Worm (Caenorhabditis elegans): ENCODE results near the gene scb-1.

DNA sequence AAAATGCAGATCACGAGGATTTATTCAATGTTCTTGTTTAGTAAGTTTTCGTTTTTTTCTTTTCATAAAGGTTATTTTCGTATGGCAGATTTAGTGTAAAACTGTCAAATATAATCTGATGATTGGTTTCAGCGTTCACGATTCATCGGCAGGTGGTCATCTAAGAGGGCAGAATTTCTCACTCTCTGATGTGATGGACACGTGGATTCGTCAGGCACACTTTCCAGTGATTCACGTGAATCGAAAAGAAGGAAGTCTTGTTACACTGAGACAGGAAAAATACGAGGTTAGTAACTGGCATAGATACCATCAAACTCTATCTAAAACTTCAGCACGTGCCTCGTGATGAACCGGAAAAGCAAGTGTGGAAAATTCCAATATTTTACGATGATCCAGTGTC, 24.8 kb downstream of the scb-1 start:
- no peak for TF ChIP-seq T22C8.4 (GFP tag; IDR thresholded peaks at IDR 0.05)
- no peak for TF ChIP-seq ztf-23 (GFP tag; IDR thresholded peaks at IDR 0.05)
- TF ChIP-seq cog-1 (tag; optimal IDR thresholded peaks at IDR 0.05), result no peak
- no peak for TF ChIP-seq tab-1 (GFP tag; IDR thresholded peaks at IDR 0.05)

Data from whole organism, midembryonic.